Fruit fly (Drosophila melanogaster) whole organism, adult: Measurements from ENCODE around the gene CG3942.

Experiments used
- CG5204 ChIP-seq: fragments of 200-800 bp; sonication (Bioruptor generic); optimal IDR thresholded peaks from 2 replicates; lab custom pipeline; 2016; ENCODE audit warnings: missing biosample characterization, missing genetic modification characterization
- toe ChIP-seq: fragments of 200-800 bp; sonication (Bioruptor generic); optimal IDR thresholded peaks from 2 replicates; lab custom pipeline; 2016; ENCODE audit warnings: missing biosample characterization, missing genetic modification characterization

DNA sequence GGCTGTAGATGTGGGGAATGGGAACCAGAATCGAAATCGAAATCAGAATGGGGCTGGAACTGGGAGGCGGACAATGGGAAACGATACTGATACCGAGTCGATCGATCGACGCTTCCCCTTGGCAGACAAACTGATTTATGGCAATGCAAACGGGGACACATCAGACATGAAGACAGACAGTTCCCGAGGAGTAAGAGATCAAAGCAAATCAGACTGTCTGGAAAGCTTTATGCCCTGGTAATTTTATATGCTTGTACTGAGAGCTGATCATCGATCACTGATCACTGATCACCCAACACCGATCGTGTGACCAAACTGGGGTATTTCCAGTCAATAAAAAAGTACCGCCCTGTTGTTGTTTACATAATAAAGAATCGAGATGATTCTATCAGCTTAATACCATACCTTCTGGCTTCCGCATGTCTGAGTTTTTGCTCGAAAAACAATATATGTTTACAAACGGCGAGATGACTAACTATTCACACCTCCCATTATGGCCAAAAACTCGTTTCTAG lies 16.0 kb downstream of the CG3942 start:
- TF ChIP-seq CG5204 (GFP tag; lab: Kevin White, UChicago) (no peak), toe (GFP tag; lab: Kevin White, UChicago) (no peak)
